Worm (Caenorhabditis elegans): ENCODE measurements around the gene gldi-10.

The gldi-10 gene

DNA sequence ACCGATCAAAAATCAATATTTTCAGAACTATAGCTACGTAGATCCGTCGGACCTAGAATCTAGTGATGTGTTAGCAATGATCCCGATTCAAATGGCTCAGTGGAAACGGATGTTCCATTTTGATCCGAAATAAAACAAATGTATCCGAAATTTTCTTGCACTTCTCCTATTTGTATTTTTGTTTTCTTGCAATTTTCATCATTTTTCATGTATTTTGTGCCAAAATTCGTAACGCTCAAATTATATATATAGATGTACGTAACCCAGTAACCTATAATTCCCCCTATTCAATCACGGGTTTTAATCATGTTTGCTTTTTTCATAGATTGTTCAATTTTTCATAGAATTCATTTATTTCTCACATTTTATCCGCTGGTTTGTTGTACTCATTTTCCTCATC is at the start of gene gldi-10:
Gene gldi-10 (plus strand): TSS at position 301 of the 400 bp plus-strand sequence.
- no peak for TF ChIP-seq flt-1 (GFP tag; IDR thresholded peaks at IDR 0.05)

DNA sequence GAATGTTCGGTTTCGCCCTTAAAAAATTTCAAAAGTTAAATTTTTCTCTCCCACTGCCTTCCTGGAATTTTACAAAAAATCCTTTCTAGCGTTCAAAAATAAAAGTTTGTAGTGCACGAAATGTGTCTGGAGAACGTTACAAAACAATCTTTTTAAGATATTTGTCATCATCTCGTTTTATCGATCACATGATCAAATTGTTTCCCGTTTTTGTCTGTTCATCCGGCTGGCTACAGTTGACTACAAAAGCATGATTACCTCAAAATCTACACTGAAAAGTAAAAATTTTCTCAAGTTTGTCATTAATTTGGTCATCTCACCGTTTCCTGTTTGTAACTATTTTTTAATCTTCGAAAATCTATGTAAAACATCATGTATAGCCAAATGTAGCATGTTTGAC is 48.0 kb upstream of the gldi-10 start:
- TF ChIP-seq ztf-29 (GFP tag; IDR thresholded peaks at IDR 0.05) = no peak
- no peak for TF ChIP-seq flt-1 (GFP tag; IDR thresholded peaks at IDR 0.05)
- no peak for TF ChIP-seq ref-1 (GFP tag; conservative IDR thresholded peaks at IDR 0.05)
- no peak for TF ChIP-seq cog-1 (tag; optimal IDR thresholded peaks at IDR 0.05)
- TF ChIP-seq klf-2 (GFP tag; conservative IDR thresholded peaks at IDR 0.05) = no peak
- no peak for TF ChIP-seq tab-1 (GFP tag; IDR thresholded peaks at IDR 0.05)
- no peak for TF ChIP-seq T22C8.4 (GFP tag; IDR thresholded peaks at IDR 0.05)
- TF ChIP-seq ztf-23 (GFP tag; IDR thresholded peaks at IDR 0.05) = no peak
- TF ChIP-seq med-1 (GFP tag; optimal IDR thresholded peaks at IDR 0.05; ENCODE audit: insufficient read depth) = no peak

DNA sequence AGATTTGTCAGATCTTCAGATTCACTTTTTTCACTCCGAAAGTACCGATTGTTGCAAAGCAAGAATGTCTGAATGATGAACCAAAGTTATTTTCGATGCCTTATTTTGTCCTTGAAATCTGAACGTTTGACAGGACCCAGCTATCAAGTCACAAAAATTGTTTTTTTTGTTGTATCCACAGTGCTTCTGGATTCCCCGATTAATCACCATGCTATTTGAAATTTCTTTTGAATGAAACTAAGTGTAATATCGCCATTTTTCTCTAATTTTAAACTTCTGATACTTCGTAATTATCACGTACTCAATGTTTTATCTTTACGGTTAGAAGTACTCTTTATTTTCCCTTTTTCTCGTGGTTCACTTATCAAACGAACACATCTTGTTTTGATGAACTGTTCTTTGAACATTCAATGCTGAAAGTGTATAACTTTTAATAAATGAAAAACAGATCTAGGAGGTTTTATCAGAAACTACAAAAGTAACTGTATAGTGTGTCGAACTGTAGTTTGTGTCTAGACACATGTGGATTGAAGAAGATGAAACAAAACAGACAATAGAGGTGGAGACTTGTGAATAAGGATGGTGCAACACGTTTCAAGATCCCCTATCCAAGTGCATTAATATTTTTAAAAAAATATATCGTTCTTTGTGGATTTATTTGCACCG is 47.4 kb upstream of the gldi-10 start:
- TF ChIP-seq ztf-29 (GFP tag; IDR thresholded peaks at IDR 0.05) = no peak
- TF ChIP-seq med-1 (GFP tag; optimal IDR thresholded peaks at IDR 0.05; ENCODE audit: insufficient read depth) = no peak
- no peak for TF ChIP-seq klf-2 (GFP tag; conservative IDR thresholded peaks at IDR 0.05)
- TF ChIP-seq ztf-23 (GFP tag; IDR thresholded peaks at IDR 0.05) = no peak
- TF ChIP-seq tab-1 (GFP tag; IDR thresholded peaks at IDR 0.05) = no peak
- no peak for TF ChIP-seq ref-1 (GFP tag; conservative IDR thresholded peaks at IDR 0.05)
- TF ChIP-seq flt-1 (GFP tag; IDR thresholded peaks at IDR 0.05) = no peak
- no peak for TF ChIP-seq cog-1 (tag; optimal IDR thresholded peaks at IDR 0.05)
- TF ChIP-seq T22C8.4 (GFP tag; IDR thresholded peaks at IDR 0.05) = no peak

DNA sequence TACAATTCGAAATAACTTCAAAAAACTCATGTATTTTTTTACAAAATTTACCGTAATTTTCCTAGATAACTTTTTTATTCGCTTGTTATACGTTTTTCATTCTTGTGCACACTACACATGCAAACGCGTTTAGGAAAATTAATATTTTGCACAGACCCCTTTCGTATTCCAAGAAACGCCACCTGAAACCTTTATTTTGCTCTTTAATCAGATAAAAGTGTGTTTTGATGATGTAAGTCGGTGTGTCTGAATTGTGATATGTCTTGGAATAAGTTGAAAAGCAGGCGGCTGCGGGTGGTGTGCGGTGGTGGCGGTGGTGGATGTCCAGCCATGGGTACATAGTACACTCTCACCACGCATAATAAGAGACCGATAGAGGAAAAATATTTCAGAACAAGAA is 45.6 kb upstream of the gldi-10 start:
- TF ChIP-seq T22C8.4 (GFP tag; IDR thresholded peaks at IDR 0.05) (no peak), ztf-29 (GFP tag; IDR thresholded peaks at IDR 0.05) (no peak), cog-1 (tag; optimal IDR thresholded peaks at IDR 0.05) (no peak), ztf-23 (GFP tag; IDR thresholded peaks at IDR 0.05) (no peak), ref-1 (GFP tag; conservative IDR thresholded peaks at IDR 0.05) (no peak), klf-2 (GFP tag; conservative IDR thresholded peaks at IDR 0.05) (no peak)

DNA sequence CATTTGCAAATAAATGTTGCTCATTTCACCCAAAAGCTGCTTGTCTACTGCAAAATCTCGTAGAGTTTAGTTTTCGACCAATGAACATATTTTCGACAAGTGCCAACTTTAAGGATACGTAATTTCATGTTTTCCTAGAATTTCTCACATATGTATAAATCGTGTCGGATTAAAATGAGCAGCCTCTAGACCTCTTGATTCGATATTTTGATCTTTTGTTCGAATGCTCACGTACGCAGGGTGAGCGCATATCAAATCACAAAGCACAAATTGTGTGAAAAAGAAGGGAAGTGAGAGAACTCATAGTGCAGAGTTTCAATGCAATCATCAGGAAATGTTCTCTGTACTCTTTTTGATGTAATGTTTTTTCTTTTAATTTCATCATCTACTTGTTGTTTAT is 35.5 kb upstream of the gldi-10 start:
- TF ChIP-seq med-1 (GFP tag; optimal IDR thresholded peaks at IDR 0.05; ENCODE audit: insufficient read depth) (no peak), ztf-23 (GFP tag; IDR thresholded peaks at IDR 0.05) (no peak), cog-1 (tag; optimal IDR thresholded peaks at IDR 0.05) (no peak), tab-1 (GFP tag; IDR thresholded peaks at IDR 0.05) (no peak), klf-2 (GFP tag; conservative IDR thresholded peaks at IDR 0.05) (no peak), ref-1 (GFP tag; conservative IDR thresholded peaks at IDR 0.05) (no peak), flt-1 (GFP tag; IDR thresholded peaks at IDR 0.05) (no peak), ztf-29 (GFP tag; IDR thresholded peaks at IDR 0.05) (no peak), T22C8.4 (GFP tag; IDR thresholded peaks at IDR 0.05) (no peak)

DNA sequence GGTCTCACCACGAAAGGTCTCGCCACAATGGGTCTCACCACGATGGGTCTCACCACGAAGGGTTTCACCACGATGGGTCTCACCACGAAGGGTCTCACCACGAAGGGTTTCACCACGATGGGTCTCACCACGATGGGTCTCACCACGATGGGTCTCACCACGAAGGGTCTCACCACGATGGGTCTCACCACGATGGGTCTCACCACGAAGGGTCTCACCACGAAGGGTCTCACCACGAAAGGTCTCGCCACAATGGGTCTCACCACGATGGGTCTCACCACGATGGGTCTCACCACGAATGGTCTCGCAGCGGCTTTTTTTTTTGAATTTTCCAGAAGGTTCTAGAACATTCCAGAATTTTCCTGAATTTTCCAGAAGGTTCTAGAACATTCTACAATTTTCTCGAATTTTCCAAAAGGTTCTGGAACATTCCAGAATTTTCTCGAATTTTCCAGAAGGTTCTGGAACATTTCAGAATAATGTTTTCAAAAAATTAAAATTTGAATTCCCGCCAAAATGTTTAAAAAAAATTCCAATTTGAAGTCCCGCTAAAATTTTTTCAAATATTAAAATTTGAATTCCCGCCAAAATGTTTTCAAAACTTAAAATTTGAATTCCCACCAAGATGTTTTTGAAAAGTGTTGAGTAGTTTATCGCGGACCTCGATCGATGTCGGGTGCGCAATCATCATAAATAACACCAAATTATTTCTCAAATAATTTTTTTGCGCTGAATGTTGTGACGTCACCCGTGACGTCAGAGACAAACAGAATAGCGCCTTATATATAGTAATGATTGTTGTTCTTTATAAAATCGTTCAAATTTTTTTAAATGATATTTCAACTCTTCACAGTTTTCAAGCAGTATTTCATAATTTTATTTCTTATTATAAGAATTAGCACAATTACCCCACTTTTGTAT is 31.5 kb upstream of the gldi-10 start:
- peak; percentile 34; the same call in 1 of the 2 replicates for TF ChIP-seq flt-1 (GFP tag; IDR thresholded peaks at IDR 0.05)

DNA sequence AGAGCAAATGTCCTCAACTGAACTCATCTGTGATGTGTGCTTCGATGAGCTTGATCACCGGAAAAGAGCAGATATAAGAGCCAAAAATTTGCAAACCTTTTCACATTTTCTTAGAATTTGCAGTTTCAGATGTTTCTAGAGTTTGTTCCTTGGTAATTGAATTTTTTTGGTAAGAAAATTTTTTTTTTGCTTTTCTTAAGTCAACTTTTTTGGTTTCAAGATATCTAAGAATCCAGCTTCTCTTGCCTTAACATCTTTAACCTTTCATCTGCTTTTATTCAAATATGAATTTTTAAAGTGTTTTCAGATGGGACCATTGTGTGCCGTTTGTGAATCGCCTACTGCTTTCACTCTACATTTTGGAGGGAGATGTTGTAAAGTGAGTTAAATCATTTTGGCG is 29.3 kb upstream of the gldi-10 start, which contains the start of gene nhr-11:
Gene nhr-11 (plus strand): TSS at position 301 of the 400 bp plus-strand sequence.
- no peak for TF ChIP-seq tab-1 (GFP tag; IDR thresholded peaks at IDR 0.05)
- no peak for TF ChIP-seq klf-2 (GFP tag; conservative IDR thresholded peaks at IDR 0.05)
- TF ChIP-seq med-1 (GFP tag; optimal IDR thresholded peaks at IDR 0.05; ENCODE audit: insufficient read depth) = no peak
- TF ChIP-seq T22C8.4 (GFP tag; IDR thresholded peaks at IDR 0.05) = no peak
- no peak for TF ChIP-seq ref-1 (GFP tag; conservative IDR thresholded peaks at IDR 0.05)

DNA sequence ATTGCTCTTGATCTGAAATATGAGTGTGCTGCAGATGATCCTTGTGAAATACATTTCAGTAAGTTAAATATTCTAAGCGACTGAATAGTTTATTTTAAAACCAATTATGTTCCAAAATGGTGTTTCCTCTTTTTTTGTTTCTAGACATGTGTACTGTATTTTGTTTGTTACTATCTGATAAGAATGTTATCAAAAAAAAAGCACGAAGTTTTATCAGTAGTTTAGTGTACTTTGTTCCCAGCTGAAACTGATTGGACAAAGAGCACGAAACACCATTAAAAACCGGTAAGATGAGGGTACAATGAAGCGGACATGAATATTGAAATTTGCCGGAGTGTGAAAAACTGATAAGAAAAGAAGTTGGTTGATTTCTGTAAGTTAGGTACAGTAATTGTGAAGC is 28.9 kb upstream of the gldi-10 start:
- TF ChIP-seq flt-1 (GFP tag; IDR thresholded peaks at IDR 0.05) (no peak), T22C8.4 (GFP tag; IDR thresholded peaks at IDR 0.05) (no peak), cog-1 (tag; optimal IDR thresholded peaks at IDR 0.05) (no peak), tab-1 (GFP tag; IDR thresholded peaks at IDR 0.05) (no peak), ztf-29 (GFP tag; IDR thresholded peaks at IDR 0.05) (no peak), med-1 (GFP tag; optimal IDR thresholded peaks at IDR 0.05; ENCODE audit: insufficient read depth) (no peak)

DNA sequence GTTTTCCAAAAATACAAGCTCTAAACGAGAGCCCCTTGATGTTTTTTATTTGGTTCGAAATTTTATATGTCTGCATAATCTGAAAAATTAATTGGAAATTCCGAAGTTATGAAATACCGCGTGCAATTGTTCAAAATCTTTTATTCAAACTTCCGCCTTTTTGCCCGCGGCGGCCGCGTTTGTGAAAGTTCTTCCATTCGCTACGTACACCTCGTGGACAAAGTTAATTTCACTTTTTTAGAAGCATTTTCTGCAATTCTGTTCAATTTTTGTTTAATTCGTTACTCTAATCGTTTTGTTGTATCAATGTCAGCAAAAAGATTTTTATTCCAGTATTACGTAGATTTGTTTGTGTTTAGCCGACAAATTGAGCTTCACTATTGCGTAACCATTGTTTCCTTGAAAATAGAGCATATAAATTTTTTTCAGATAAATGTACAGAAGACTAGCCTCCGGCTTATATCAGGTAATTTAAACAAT is 24.8 kb upstream of the gldi-10 start, which contains the start of gene mppb-1:
Gene mppb-1 (plus strand): TSS at position 430 of the 480 bp plus-strand sequence.
- no peak for TF ChIP-seq med-1 (GFP tag; optimal IDR thresholded peaks at IDR 0.05; ENCODE audit: insufficient read depth)
- TF ChIP-seq ztf-29 (GFP tag; IDR thresholded peaks at IDR 0.05) = no peak
- TF ChIP-seq T22C8.4 (GFP tag; IDR thresholded peaks at IDR 0.05) = no peak
- peak; percentile 80 for TF ChIP-seq ztf-23 (GFP tag; IDR thresholded peaks at IDR 0.05)
- no peak for TF ChIP-seq flt-1 (GFP tag; IDR thresholded peaks at IDR 0.05)
- TF ChIP-seq ref-1 (GFP tag; conservative IDR thresholded peaks at IDR 0.05) = 0 out of 2 replicates have a peak, but pooled peaks have one; percentile 30
- TF ChIP-seq cog-1 (tag; optimal IDR thresholded peaks at IDR 0.05) = peak; percentile 23

DNA sequence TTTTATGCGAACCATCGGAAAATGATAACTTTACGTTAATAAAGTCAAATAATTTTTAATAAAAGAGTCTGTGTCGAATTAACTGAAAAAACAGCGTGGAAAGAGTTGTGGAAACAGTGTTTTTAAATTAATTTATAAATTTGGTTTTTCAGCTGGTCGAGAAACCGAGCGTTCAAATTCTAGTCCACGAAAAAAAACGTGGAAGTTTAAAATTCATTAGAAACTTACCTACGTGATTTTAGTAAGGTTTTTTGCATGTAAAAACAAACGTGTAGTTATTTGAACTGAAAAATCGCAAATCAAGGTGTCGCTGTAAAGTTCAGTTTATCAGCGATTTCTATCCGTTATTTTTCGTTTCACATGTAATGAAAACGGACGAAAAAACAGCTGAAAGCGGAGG is 20.6 kb upstream of the gldi-10 start, which contains the start of gene mans-4:
Gene mans-4 (minus strand): TSS at position 101 of the 400 bp plus-strand sequence.
- no peak for TF ChIP-seq T22C8.4 (GFP tag; IDR thresholded peaks at IDR 0.05)
- no peak for TF ChIP-seq cog-1 (tag; optimal IDR thresholded peaks at IDR 0.05)
- TF ChIP-seq klf-2 (GFP tag; conservative IDR thresholded peaks at IDR 0.05) = no peak
- no peak for TF ChIP-seq flt-1 (GFP tag; IDR thresholded peaks at IDR 0.05)
- no peak for TF ChIP-seq med-1 (GFP tag; optimal IDR thresholded peaks at IDR 0.05; ENCODE audit: insufficient read depth)
- no peak for TF ChIP-seq ref-1 (GFP tag; conservative IDR thresholded peaks at IDR 0.05)
- TF ChIP-seq ztf-29 (GFP tag; IDR thresholded peaks at IDR 0.05) = no peak
- TF ChIP-seq tab-1 (GFP tag; IDR thresholded peaks at IDR 0.05) = no peak
- no peak for TF ChIP-seq ztf-23 (GFP tag; IDR thresholded peaks at IDR 0.05)

Measured in whole organism, midembryonic.